Fruit fly (Drosophila melanogaster) whole organism, prepupa: ENCODE data around the gene CG11854.

Source experiments
- Blimp-1 ChIP-seq: fragments of 200-800 bp; sonication (Bioruptor generic); optimal IDR thresholded peaks from 3 replicates; lab custom pipeline; 2017; ENCODE audit warnings: missing biosample characterization, missing genetic modification characterization, mild to moderate bottlenecking, moderate library complexity, missing genetic modification reagents
- CG10631 ChIP-seq: fragments of 200-800 bp; sonication (Bioruptor generic); optimal IDR thresholded peaks from 2 replicates; lab custom pipeline; 2016; ENCODE audit warnings: missing biosample characterization, missing genetic modification characterization
- CG10669 ChIP-seq: fragments of 200-800 bp; sonication (Bioruptor generic); optimal IDR thresholded peaks from 3 replicates; lab custom pipeline; 2018; ENCODE audit warnings: missing biosample characterization, mild to moderate bottlenecking, missing genetic modification characterization, moderate library complexity
- CG11294 ChIP-seq: fragments of 200-800 bp; sonication (Bioruptor generic); IDR thresholded peaks from 2 replicates; pipeline ENCODE4 v1.3.6; 2022; ENCODE audit warnings: missing biosample characterization, missing genetic modification characterization
- CG11762 ChIP-seq: fragments of 200-800 bp; sonication (Bioruptor generic); optimal IDR thresholded peaks from 3 replicates; lab custom pipeline; 2016; ENCODE audit warnings: missing biosample characterization, missing genetic modification characterization; ENCODE audit not compliant: insufficient read depth
- CG11902 ChIP-seq: fragments of 200-800 bp; sonication (Bioruptor generic); optimal IDR thresholded peaks from 3 replicates; lab custom pipeline; 2016; ENCODE audit warnings: missing biosample characterization, missing genetic modification characterization
- CG15336 ChIP-seq: fragments of 200-800 bp; sonication (Bioruptor generic); IDR thresholded peaks from 2 replicates; pipeline ENCODE4 v1.3.6; 2022; ENCODE audit warnings: missing biosample characterization, missing genetic modification characterization
- CG1621 ChIP-seq: fragments of 200-800 bp; sonication (Bioruptor generic); optimal IDR thresholded peaks from 3 replicates; lab custom pipeline; 2018; ENCODE audit warnings: missing biosample characterization, mild to moderate bottlenecking, missing genetic modification characterization
- CG16779 ChIP-seq: fragments of 200-800 bp; sonication (Bioruptor generic); optimal IDR thresholded peaks from 3 replicates; lab custom pipeline; 2017; ENCODE audit warnings: missing biosample characterization, mild to moderate bottlenecking, missing genetic modification characterization
- CG31627 ChIP-seq: fragments of 200-800 bp; sonication (Bioruptor generic); optimal IDR thresholded peaks from 3 replicates; lab custom pipeline; 2016; ENCODE audit warnings: missing biosample characterization, missing genetic modification characterization
- CG32006 ChIP-seq: fragments of 200-800 bp; sonication (Bioruptor generic); optimal IDR thresholded peaks from 3 replicates; lab custom pipeline; 2017; ENCODE audit warnings: missing biosample characterization, mild to moderate bottlenecking, missing genetic modification characterization
- CG4318 ChIP-seq: fragments of 200-800 bp; sonication (Bioruptor generic); optimal IDR thresholded peaks from 3 replicates; lab custom pipeline; 2017; ENCODE audit warnings: missing biosample characterization, mild to moderate bottlenecking, missing genetic modification characterization
- CG6276 ChIP-seq: fragments of 200-800 bp; sonication (Bioruptor generic); optimal IDR thresholded peaks from 2 replicates; lab custom pipeline; 2017; ENCODE audit warnings: missing biosample characterization, mild to moderate bottlenecking, missing genetic modification characterization
- CG6792 ChIP-seq: fragments of 200-800 bp; sonication (Bioruptor generic); optimal IDR thresholded peaks from 3 replicates; lab custom pipeline; 2016; ENCODE audit warnings: missing biosample characterization, missing genetic modification characterization
- CG6808 ChIP-seq: fragments of 200-800 bp; sonication (Bioruptor generic); optimal IDR thresholded peaks from 3 replicates; lab custom pipeline; 2017; ENCODE audit warnings: missing biosample characterization, missing genetic modification characterization, mild to moderate bottlenecking, moderate library complexity, missing genetic modification reagents
- CG6854 ChIP-seq: fragments of 200-800 bp; sonication (Bioruptor generic); optimal IDR thresholded peaks from 2 replicates; lab custom pipeline; 2017; ENCODE audit warnings: missing biosample characterization, mild to moderate bottlenecking, missing genetic modification characterization
- CG8119 ChIP-seq: fragments of 200-800 bp; sonication (Bioruptor generic); IDR thresholded peaks from 3 replicates; pipeline ENCODE4 v1.3.6; 2022; ENCODE audit warnings: missing biosample characterization, missing genetic modification characterization
- CG8319 ChIP-seq: fragments of 200-800 bp; sonication (Bioruptor generic); optimal IDR thresholded peaks from 3 replicates; lab custom pipeline; 2016; ENCODE audit warnings: missing biosample characterization, missing genetic modification characterization
- CG9139 ChIP-seq: fragments of 200-800 bp; sonication (Bioruptor generic); optimal IDR thresholded peaks from 3 replicates; lab custom pipeline; 2017; ENCODE audit warnings: missing biosample characterization, mild to moderate bottlenecking, missing genetic modification characterization
- Eip75B ChIP-seq: fragments of 200-800 bp; sonication (Bioruptor generic); optimal IDR thresholded peaks from 3 replicates; lab custom pipeline; 2016; ENCODE audit warnings: missing biosample characterization, missing genetic modification characterization
- Eip78C ChIP-seq: fragments of 200-800 bp; sonication (Bioruptor generic); peaks from one replicate; lab custom pipeline; 2016; ENCODE audit warnings: missing biosample characterization, missing genetic modification characterization
- Ets21C ChIP-seq: fragments of 200-800 bp; sonication (Bioruptor generic); optimal IDR thresholded peaks from 3 replicates; lab custom pipeline; 2016; ENCODE audit warnings: missing biosample characterization, missing genetic modification characterization
- Ets96B ChIP-seq: fragments of 200-800 bp; optimal IDR thresholded peaks from 2 replicates; lab custom pipeline; 2019; ENCODE audit warnings: missing biosample characterization, mild to moderate bottlenecking, missing genetic modification characterization, moderate library complexity
- Gug ChIP-seq: fragments of 200-800 bp; sonication (Bioruptor generic); IDR thresholded peaks from 2 replicates; pipeline ENCODE4 v1.3.6; 2022; ENCODE audit warnings: missing biosample characterization, missing genetic modification characterization
- Hr39 ChIP-seq: fragments of 200-800 bp; sonication (Bioruptor generic); optimal IDR thresholded peaks from 2 replicates; lab custom pipeline; 2016; ENCODE audit warnings: missing biosample characterization, missing genetic modification characterization
- Hr4 ChIP-seq: fragments of 200-800 bp; sonication (Bioruptor generic); optimal IDR thresholded peaks from 3 replicates; lab custom pipeline; 2016; ENCODE audit warnings: missing biosample characterization, missing genetic modification characterization
- Lpt ChIP-seq: fragments of 200-800 bp; sonication (Bioruptor generic); optimal IDR thresholded peaks from 3 replicates; lab custom pipeline; 2016; ENCODE audit warnings: missing biosample characterization, missing genetic modification characterization
- Met ChIP-seq: fragments of 200-800 bp; sonication (Bioruptor generic); optimal IDR thresholded peaks from 3 replicates; lab custom pipeline; 2016; ENCODE audit warnings: missing biosample characterization, missing genetic modification characterization
- OdsH ChIP-seq: fragments of 200-800 bp; sonication (Bioruptor generic); optimal IDR thresholded peaks from 3 replicates; lab custom pipeline; 2016; ENCODE audit warnings: missing biosample characterization, missing genetic modification characterization
- Sox102F ChIP-seq: fragments of 200-800 bp; sonication (Bioruptor generic); optimal IDR thresholded peaks from 2 replicates; lab custom pipeline; 2016; ENCODE audit warnings: missing biosample characterization, mild to moderate bottlenecking, missing genetic modification characterization
- Sox15 ChIP-seq: fragments of 200-800 bp; sonication (Bioruptor generic); optimal IDR thresholded peaks from 3 replicates; lab custom pipeline; 2016; ENCODE audit warnings: missing biosample characterization, missing genetic modification characterization
- acj6 ChIP-seq: fragments of 200-800 bp; sonication (Bioruptor generic); optimal IDR thresholded peaks from 3 replicates; lab custom pipeline; 2016; ENCODE audit warnings: missing biosample characterization, missing genetic modification characterization
- cyc ChIP-seq: fragments of 200-800 bp; sonication (Bioruptor generic); optimal IDR thresholded peaks from 3 replicates; lab custom pipeline; 2016; ENCODE audit warnings: missing biosample characterization, missing genetic modification characterization
- dac ChIP-seq: fragments of 200-800 bp; sonication (Bioruptor generic); optimal IDR thresholded peaks from 2 replicates; lab custom pipeline; 2017; ENCODE audit warnings: missing biosample characterization, mild to moderate bottlenecking, missing genetic modification characterization
- dsx ChIP-seq: fragments of 200-800 bp; optimal IDR thresholded peaks from 3 replicates; lab custom pipeline; 2019; ENCODE audit warnings: missing biosample characterization, mild to moderate bottlenecking, missing genetic modification characterization, moderate library complexity; ENCODE audit not compliant: poor library complexity, severe bottlenecking
- esn ChIP-seq: fragments of 200-800 bp; sonication (Bioruptor generic); optimal IDR thresholded peaks from 2 replicates; lab custom pipeline; 2016; ENCODE audit warnings: missing biosample characterization, mild to moderate bottlenecking, missing genetic modification characterization, moderate library complexity
- fd59A ChIP-seq: fragments of 200-800 bp; sonication (Bioruptor generic); optimal IDR thresholded peaks from 2 replicates; lab custom pipeline; 2017; ENCODE audit warnings: missing biosample characterization, mild to moderate bottlenecking, missing genetic modification characterization, missing genetic modification reagents
- fd85E ChIP-seq: fragments of 200-800 bp; sonication (Bioruptor generic); optimal IDR thresholded peaks from 3 replicates; lab custom pipeline; 2016; ENCODE audit warnings: missing biosample characterization, missing genetic modification characterization
- fkh ChIP-seq: fragments of 200-800 bp; sonication (Bioruptor generic); optimal IDR thresholded peaks from 3 replicates; lab custom pipeline; 2017; ENCODE audit warnings: missing biosample characterization, mild to moderate bottlenecking, missing genetic modification characterization, moderate library complexity
- lz ChIP-seq: fragments of 200-800 bp; sonication (Bioruptor generic); optimal IDR thresholded peaks from 3 replicates; lab custom pipeline; 2016; ENCODE audit warnings: missing biosample characterization, missing genetic modification characterization
- salr ChIP-seq, 2 experiments: fragments of 200-800 bp; sonication (Bioruptor generic); optimal IDR thresholded peaks; 3 replicates each; lab custom pipeline; 2016 to 2018; ENCODE audit warnings: missing biosample characterization in 2 of 2, missing genetic modification characterization in 2 of 2, mild to moderate bottlenecking in 1 of 2
- ss ChIP-seq, 2 experiments: fragments of 200-800 bp; sonication (Bioruptor generic); optimal IDR thresholded peaks; 2 replicates in 1 of 2; 3 replicates in 1 of 2; lab custom pipeline; 2017 to 2018; ENCODE audit warnings: mild to moderate bottlenecking in 2 of 2, missing biosample characterization in 2 of 2, missing genetic modification characterization in 2 of 2, moderate library complexity in 1 of 2
- svp ChIP-seq: fragments of 200-800 bp; sonication (Bioruptor generic); peaks from one replicate; lab custom pipeline; 2016; ENCODE audit warnings: missing biosample characterization, missing genetic modification characterization
- topi ChIP-seq: fragments of 200-800 bp; sonication (Bioruptor generic); optimal IDR thresholded peaks from 3 replicates; lab custom pipeline; 2016; ENCODE audit warnings: missing biosample characterization, missing genetic modification characterization
- vri ChIP-seq: fragments of 200-800 bp; sonication (Bioruptor generic); optimal IDR thresholded peaks from 3 replicates; lab custom pipeline; 2016; ENCODE audit warnings: missing biosample characterization, mild to moderate bottlenecking, missing genetic modification characterization

CG11854 gene

dm6 chr3R:25205413-25205977 lies 36.3 kb upstream of the CG11854 start:
- TF ChIP-seq CG1621 (tag; lab: Kevin White, UChicago) (peak; percentile 91), CG15336 (no peak), dsx (GFP tag; lab: Kevin White, UChicago) (peak; percentile 60), CG9139 (GFP tag; lab: Kevin White, UChicago) (peak; percentile 42), vri (GFP tag; lab: Kevin White, UChicago) (peak; percentile 57), Hr4 (no peak), CG6854 (GFP tag; lab: Kevin White, UChicago) (peak; percentile 89), ss (GFP tag; optimal IDR thresholded peaks at IDR 0.05; lab: Kevin White, UChicago) (peak; percentile 33 to 94), Sox102F (peak; percentile 9), Eip78C (GFP tag; lab: Kevin White, UChicago) (peak; percentile 10), Ets96B (tag; lab: Kevin White, UChicago) (no peak), CG8119 (0 out of 3 replicates have a peak, but pooled peaks have one; percentile 28), Eip75B (GFP tag; lab: Kevin White, UChicago) (peak; percentile 9)

- TF ChIP-seq salr (GFP tag; optimal IDR thresholded peaks at IDR 0.05; lab: Kevin White, UChicago) (peak; percentile 64 to 77), CG10631 (GFP tag; lab: Kevin White, UChicago) (peak; percentile 87), CG6808 (peak; percentile 88), topi (GFP tag; lab: Kevin White, UChicago) (peak; percentile 69), vri (GFP tag; lab: Kevin White, UChicago) (peak; percentile 58), ss (GFP tag; optimal IDR thresholded peaks at IDR 0.05; lab: Kevin White, UChicago) (peak; percentile 80 to 82), CG6854 (GFP tag; lab: Kevin White, UChicago) (peak; percentile 22), cyc (GFP tag; lab: Kevin White, UChicago) (peak; percentile 42), CG16779 (peak; percentile 63), Ets21C (GFP tag; lab: Kevin White, UChicago) (peak; percentile 53), svp (peak; percentile 89), Hr39 (GFP tag; lab: Kevin White, UChicago) (peak; percentile 71), CG11762 (peak; percentile 77), Eip75B (GFP tag; lab: Kevin White, UChicago) (peak; percentile 80), Ets96B (tag; lab: Kevin White, UChicago) (peak; percentile 92), CG11902 (GFP tag; lab: Kevin White, UChicago) (peak; percentile 61), esn (GFP tag; lab: Kevin White, UChicago) (peak; percentile 81), Gug (GFP tag; lab: Robert Waterston, UW) (peak; percentile 79), CG8319 (peak; percentile 62), CG15336 (peak; percentile 93), CG8119 (peak; percentile 94), CG6276 (GFP tag; lab: Kevin White, UChicago) (peak; percentile 89), Lpt (peak; percentile 79), dsx (GFP tag; lab: Kevin White, UChicago) (peak; percentile 85), CG9139 (GFP tag; lab: Kevin White, UChicago) (peak; percentile 76), fd59A (GFP tag; lab: Kevin White, UChicago) (peak; percentile 82), fkh (peak; percentile 11), CG10669 (peak; percentile 88), Sox15 (GFP tag; lab: Kevin White, UChicago) (peak; percentile 61), acj6 (GFP tag; lab: Kevin White, UChicago) (peak; percentile 83), CG11294 (GFP tag; lab: Robert Waterston, UW) (peak; percentile 70), fd85E (GFP tag; lab: Kevin White, UChicago) (peak; percentile 35), CG31627 (GFP tag; lab: Kevin White, UChicago) (peak; percentile 70), CG1621 (tag; lab: Kevin White, UChicago) (peak; percentile 84), dac (GFP tag; lab: Kevin White, UChicago) (peak; percentile 82), CG4318 (GFP tag; lab: Kevin White, UChicago) (peak; percentile 75), CG6792 (GFP tag; lab: Kevin White, UChicago) (peak; percentile 76), CG32006 (GFP tag; lab: Kevin White, UChicago) (peak; percentile 91), Met (GFP tag; lab: Kevin White, UChicago) (peak; percentile 76), Blimp-1 (GFP tag; lab: Kevin White, UChicago) (no peak), OdsH (GFP tag; lab: Kevin White, UChicago) (peak; percentile 89), Eip78C (GFP tag; lab: Kevin White, UChicago) (peak; percentile 95), lz (GFP tag; lab: Kevin White, UChicago) (peak; percentile 71), Sox102F (peak; percentile 74), Hr4 (peak; percentile 89)
Measured at dm6 chr3R:25207405-25208003, 34.3 kb upstream of the CG11854 start.
